Fruit fly (Drosophila melanogaster): ENCODE results near the gene Usp32.
A peak's percentile ranks its signal among the peaks of the same experiment; 100 is the strongest.

Gene Usp32

dm6 chr3L:19924771-19925304 lies 53.9 kb downstream of the Usp32 start, which contains the start of gene Grasp65 (continued):
- TF ChIP-seq Opbp (GFP tag; IDR thresholded peaks at IDR 0.05; ENCODE audit: partially characterized antibody): peak; percentile 66; the same call in 2 of the 3 replicates
- TF ChIP-seq nom (GFP tag; optimal IDR thresholded peaks at IDR 0.05): peak; percentile 45
- no peak for TF ChIP-seq dimm (GFP tag; IDR thresholded peaks at IDR 0.05)
- TF ChIP-seq D19A (tag; optimal IDR thresholded peaks at IDR 0.05): peak; percentile 21
- TF ChIP-seq Atf6 (GFP tag; IDR thresholded peaks at IDR 0.05): peak; percentile 23; the same call in 1 of the 2 replicates
- peak; percentile 14 for TF ChIP-seq Meics (GFP tag; optimal IDR thresholded peaks at IDR 0.05)
- peak; percentile 32 for TF ChIP-seq Dek (tag; optimal IDR thresholded peaks at IDR 0.05)
- no peak for TF ChIP-seq CG17359 (tag; optimal IDR thresholded peaks at IDR 0.05)
- no peak for TF ChIP-seq CG9876 (GFP tag; optimal IDR thresholded peaks at IDR 0.05)
- no peak for TF ChIP-seq Mad (GFP tag; optimal IDR thresholded peaks at IDR 0.05)
- no peak; the same call in 1 of the 2 replicates for TF ChIP-seq Bgb (GFP tag; IDR thresholded peaks at IDR 0.05; ENCODE audit: partially characterized antibody)
- peak; percentile 97 for TF ChIP-seq MESR4 (GFP tag; optimal IDR thresholded peaks at IDR 0.05)
- no peak for TF ChIP-seq CG11247 (GFP tag; IDR thresholded peaks at IDR 0.05)
- peak; percentile 59 for TF ChIP-seq CG10267 (tag; optimal IDR thresholded peaks at IDR 0.05)
- TF ChIP-seq stwl (tag; optimal IDR thresholded peaks at IDR 0.05): peak; percentile 21
- no peak for TF ChIP-seq CG10431 (GFP tag; optimal IDR thresholded peaks at IDR 0.05)
- peak; percentile 30 for TF ChIP-seq CG17829 (tag; optimal IDR thresholded peaks at IDR 0.05)
- peak in 1 of 2 experiments; percentile 14 for TF ChIP-seq Pdp1 (GFP tag; optimal IDR thresholded peaks at IDR 0.05)
- TF ChIP-seq CG8944 (GFP tag; optimal IDR thresholded peaks at IDR 0.05): no peak
- TF ChIP-seq Fer3 (tag; optimal IDR thresholded peaks at IDR 0.05): no peak
- TF ChIP-seq cato (GFP tag; optimal IDR thresholded peaks at IDR 0.05; ENCODE audit: borderline replicate concordance): no peak
- no peak for TF ChIP-seq CG1647 (GFP tag; optimal IDR thresholded peaks at IDR 0.05)
- TF ChIP-seq phol (tag; optimal IDR thresholded peaks at IDR 0.05): peak; percentile 29
- TF ChIP-seq kah (GFP tag; optimal IDR thresholded peaks at IDR 0.05): peak; percentile 58
- no peak for TF ChIP-seq lola (GFP tag; optimal IDR thresholded peaks at IDR 0.05)
- TF ChIP-seq eyg (GFP tag; optimal IDR thresholded peaks at IDR 0.05): no peak
- 0 out of 3 replicates have a peak, but pooled peaks have one; percentile 12 for TF ChIP-seq CG34422 (GFP tag; IDR thresholded peaks at IDR 0.05)
- peak; percentile 96 for TF ChIP-seq wek (GFP tag; optimal IDR thresholded peaks at IDR 0.05)
- TF ChIP-seq CG4328 (GFP tag; optimal IDR thresholded peaks at IDR 0.05): no peak
- TF ChIP-seq lov (optimal IDR thresholded peaks at IDR 0.05): no peak
- TF ChIP-seq lov (GFP tag; IDR thresholded peaks at IDR 0.05): no peak
- TF ChIP-seq Antp (GFP tag; optimal IDR thresholded peaks at IDR 0.05): no peak
- peak; percentile 31 for TF ChIP-seq CG13296 (GFP tag; optimal IDR thresholded peaks at IDR 0.05)
- TF ChIP-seq bab2 (GFP tag; optimal IDR thresholded peaks at IDR 0.05): no peak
- no peak for TF ChIP-seq HLH3B (GFP tag; IDR thresholded peaks at IDR 0.05)
- TF ChIP-seq so (GFP tag; IDR thresholded peaks at IDR 0.05): no peak
- no peak for TF ChIP-seq CG8290 (GFP tag; optimal IDR thresholded peaks at IDR 0.05)
- TF ChIP-seq CG8290 (tag; optimal IDR thresholded peaks at IDR 0.05): peak in 1 of 2 experiments; percentile 16
- peak; percentile 17 for TF ChIP-seq CG13424 (tag; optimal IDR thresholded peaks at IDR 0.05)
- TF ChIP-seq CG12391 (tag; optimal IDR thresholded peaks at IDR 0.05): peak; percentile 35
- TF ChIP-seq CG10959 (GFP tag; IDR thresholded peaks at IDR 0.05): no peak
- peak; percentile 18 for TF ChIP-seq Fer1 (GFP tag; optimal IDR thresholded peaks at IDR 0.05)
- TF ChIP-seq Stat92E (GFP tag; optimal IDR thresholded peaks at IDR 0.05): peak in 1 of 3 experiments; percentile 6
- TF ChIP-seq PHDP (tag; optimal IDR thresholded peaks at IDR 0.05): peak; percentile 32
- TF ChIP-seq CG13624 (GFP tag; optimal IDR thresholded peaks at IDR 0.05): no peak
- TF ChIP-seq row (GFP tag; IDR thresholded peaks at IDR 0.05): peak; percentile 61
- no peak for TF ChIP-seq Ssrp (tag; optimal IDR thresholded peaks at IDR 0.05)
- TF ChIP-seq grn (GFP tag; optimal IDR thresholded peaks at IDR 0.05): no peak
- TF ChIP-seq trem (tag; optimal IDR thresholded peaks at IDR 0.05): peak; percentile 18
- peak; percentile 21 for TF ChIP-seq CG2678 (tag; optimal IDR thresholded peaks at IDR 0.05)

Measured in whole organism, embryonic.